Worm (Caenorhabditis elegans): Measurements from ENCODE around the gene ccdc-47.
A peak's percentile ranks its signal among the peaks of the same experiment; 100 is the strongest.

The ccdc-47 gene

ce11 chrIII:3916624-3917023 is at the start of gene ccdc-47:
Gene ccdc-47 (plus strand): TSS chrIII:3916967.
- peak; percentile 47 for TF ChIP-seq fos-1 (tag; optimal IDR thresholded peaks at IDR 0.05)
- TF ChIP-seq ZK546.5 (tag; optimal IDR thresholded peaks at IDR 0.05) = no peak
- TF ChIP-seq snpc-4 (tag; optimal IDR thresholded peaks at IDR 0.05) = peak; percentile 2
- peak; percentile 3 to 68 for TF ChIP-seq lsy-2 (tag; optimal IDR thresholded peaks at IDR 0.05)
- peak; percentile 55 for TF ChIP-seq ztf-4 (tag; optimal IDR thresholded peaks at IDR 0.05)
- TF ChIP-seq lin-39 (tag; optimal IDR thresholded peaks at IDR 0.05) = no peak
- TF ChIP-seq F13H6.1 (tag; optimal IDR thresholded peaks at IDR 0.05) = peak; percentile 55
- peak; percentile 34 for TF ChIP-seq mab-5 (tag; optimal IDR thresholded peaks at IDR 0.05)
- peak; percentile 14 for TF ChIP-seq nhr-25 (tag; optimal IDR thresholded peaks at IDR 0.05)
- TF ChIP-seq Y55F3AM.14 (GFP tag; optimal IDR thresholded peaks at IDR 0.05) = no peak
- TF ChIP-seq lin-11 (tag; optimal IDR thresholded peaks at IDR 0.05) = peak; percentile 84
- TF ChIP-seq gmeb-1 (tag; optimal IDR thresholded peaks at IDR 0.05) = peak; percentile 80
- TF ChIP-seq C34F6.9 (tag; optimal IDR thresholded peaks at IDR 0.05) = peak; percentile 69
- no peak for TF ChIP-seq R02D3.7 (tag; optimal IDR thresholded peaks at IDR 0.05)
- peak; percentile 49 for TF ChIP-seq lin-13 (GFP tag; optimal IDR thresholded peaks at IDR 0.05)
- peak; percentile 49 for TF ChIP-seq crh-2 (tag; optimal IDR thresholded peaks at IDR 0.05)
- TF ChIP-seq sma-9 (GFP tag; optimal IDR thresholded peaks at IDR 0.05) = peak; percentile 71
- no peak for TF ChIP-seq sma-9 (tag; optimal IDR thresholded peaks at IDR 0.05)
- peak; percentile 41 for TF ChIP-seq sem-4 (tag; optimal IDR thresholded peaks at IDR 0.05)
- TF ChIP-seq nhr-129 (tag; optimal IDR thresholded peaks at IDR 0.05) = peak; percentile 62
- no peak for TF ChIP-seq mbf-1 (tag; optimal IDR thresholded peaks at IDR 0.05)
- TF ChIP-seq skn-1 (tag; optimal IDR thresholded peaks at IDR 0.05) = peak; percentile 62
- peak; percentile 72 for TF ChIP-seq unc-55 (GFP tag; optimal IDR thresholded peaks at IDR 0.05)
- TF ChIP-seq sma-3 (GFP tag; optimal IDR thresholded peaks at IDR 0.05) = peak; percentile 48

DNA sequence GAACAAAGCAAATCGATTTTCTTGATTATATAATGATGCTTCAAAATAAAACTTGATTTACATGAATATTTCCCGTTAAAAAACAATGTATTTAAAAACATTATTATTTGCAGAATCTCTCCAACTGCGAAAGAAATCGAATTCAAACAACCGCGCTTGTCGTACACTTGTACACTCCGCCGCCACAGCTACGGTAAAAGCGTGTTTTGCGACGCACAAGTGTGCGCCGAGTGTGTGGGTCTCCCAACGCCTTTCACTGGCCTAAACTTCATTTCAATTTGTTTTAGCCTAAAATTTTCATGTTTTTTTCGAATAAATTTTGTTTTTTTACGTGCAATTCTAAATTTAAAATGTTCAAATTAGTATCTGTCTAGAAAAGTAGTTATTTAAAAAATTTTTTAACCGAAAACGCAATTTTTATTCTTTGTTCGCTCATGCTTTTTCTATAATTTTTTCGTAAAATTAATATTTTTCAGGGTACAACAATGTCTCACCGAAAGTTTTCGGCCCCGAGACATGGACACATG is 49.3 kb upstream of the ccdc-47 start, which contains the start of gene rpl-3:
TSS of gene rpl-3 (plus strand) at position 477 of the 527 bp plus-strand sequence.
- peak; percentile 94 for TF ChIP-seq ama-1 (optimal IDR thresholded peaks at IDR 0.05)
- TF ChIP-seq nhr-10 (tag; optimal IDR thresholded peaks at IDR 0.05) = peak; percentile 100
- TF ChIP-seq ztf-11 (tag; optimal IDR thresholded peaks at IDR 0.05) = peak; percentile 86
- peak; percentile 100 for TF ChIP-seq sma-3 (GFP tag; optimal IDR thresholded peaks at IDR 0.05)
- peak; percentile 99 for TF ChIP-seq blmp-1 (tag; optimal IDR thresholded peaks at IDR 0.05; ENCODE audit: insufficient read depth)
- TF ChIP-seq peb-1 (tag; optimal IDR thresholded peaks at IDR 0.05) = no peak
- peak; percentile 100 for TF ChIP-seq C34F6.9 (tag; optimal IDR thresholded peaks at IDR 0.05)
- peak; percentile 100 for TF ChIP-seq nhr-6 (tag; optimal IDR thresholded peaks at IDR 0.05)
- peak; percentile 100 for TF ChIP-seq fos-1 (tag; optimal IDR thresholded peaks at IDR 0.05)
- TF ChIP-seq mdl-1 (tag; optimal IDR thresholded peaks at IDR 0.05) = peak; percentile 92 to 98
- peak; percentile 95 for TF ChIP-seq ZK546.5 (tag; optimal IDR thresholded peaks at IDR 0.05)
- TF ChIP-seq F13H6.1 (tag; optimal IDR thresholded peaks at IDR 0.05) = peak; percentile 100
- peak; percentile 100 for TF ChIP-seq crh-2 (tag; optimal IDR thresholded peaks at IDR 0.05)
- peak; percentile 100 for TF ChIP-seq ztf-4 (tag; optimal IDR thresholded peaks at IDR 0.05)
- peak; percentile 99 for TF ChIP-seq unc-62 (GFP tag; optimal IDR thresholded peaks at IDR 0.05)
- peak; percentile 100 for TF ChIP-seq lin-11 (tag; optimal IDR thresholded peaks at IDR 0.05)
- TF ChIP-seq lin-39 (tag; optimal IDR thresholded peaks at IDR 0.05) = peak; percentile 86
- peak; percentile 84 for TF ChIP-seq dmd-4 (tag; optimal IDR thresholded peaks at IDR 0.05)
- peak; percentile 99 for TF ChIP-seq nhr-129 (tag; optimal IDR thresholded peaks at IDR 0.05)
- peak; percentile 100 for TF ChIP-seq sem-4 (tag; optimal IDR thresholded peaks at IDR 0.05)
- peak; percentile 96 for TF ChIP-seq snpc-4 (tag; optimal IDR thresholded peaks at IDR 0.05)
- TF ChIP-seq mab-5 (tag; optimal IDR thresholded peaks at IDR 0.05) = peak; percentile 99
- peak; percentile 98 for TF ChIP-seq unc-39 (tag; optimal IDR thresholded peaks at IDR 0.05)
- peak; percentile 82 for TF ChIP-seq elt-3 (tag; optimal IDR thresholded peaks at IDR 0.05)
- TF ChIP-seq gmeb-1 (tag; optimal IDR thresholded peaks at IDR 0.05) = peak; percentile 100
- TF ChIP-seq nhr-23 (tag; optimal IDR thresholded peaks at IDR 0.05) = peak; percentile 82
- peak; percentile 100 for TF ChIP-seq ceh-82 (tag; optimal IDR thresholded peaks at IDR 0.05)
- peak; percentile 97 for TF ChIP-seq nhr-237 (tag; optimal IDR thresholded peaks at IDR 0.05)
- peak; percentile 90 for TF ChIP-seq R02D3.7 (tag; optimal IDR thresholded peaks at IDR 0.05)
- TF ChIP-seq sma-9 (GFP tag; optimal IDR thresholded peaks at IDR 0.05) = peak; percentile 100
- TF ChIP-seq sma-9 (tag; optimal IDR thresholded peaks at IDR 0.05) = no peak
- TF ChIP-seq ztf-1 (GFP tag; conservative IDR thresholded peaks at IDR 0.05) = peak; percentile 100
- TF ChIP-seq ceh-16 (tag; optimal IDR thresholded peaks at IDR 0.05) = peak; percentile 100
- peak; percentile 72 for TF ChIP-seq mbf-1 (tag; optimal IDR thresholded peaks at IDR 0.05)
- TF ChIP-seq alr-1 (tag; optimal IDR thresholded peaks at IDR 0.05) = no peak
- peak; percentile 100 for TF ChIP-seq zag-1 (tag; optimal IDR thresholded peaks at IDR 0.05)
- peak; percentile 96 for TF ChIP-seq skn-1 (tag; optimal IDR thresholded peaks at IDR 0.05)
- peak; percentile 100 for TF ChIP-seq Y55F3AM.14 (GFP tag; optimal IDR thresholded peaks at IDR 0.05)
- TF ChIP-seq nhr-77 (tag; optimal IDR thresholded peaks at IDR 0.05) = peak; percentile 99
- peak; percentile 93 for TF ChIP-seq nhr-11 (tag; optimal IDR thresholded peaks at IDR 0.05)
- peak; percentile 100 for TF ChIP-seq unc-55 (GFP tag; optimal IDR thresholded peaks at IDR 0.05)
- peak; percentile 100 for TF ChIP-seq lin-13 (GFP tag; optimal IDR thresholded peaks at IDR 0.05)
- TF ChIP-seq elt-1 (tag; optimal IDR thresholded peaks at IDR 0.05) = peak; percentile 83
- peak; percentile 100 for TF ChIP-seq lsy-2 (tag; optimal IDR thresholded peaks at IDR 0.05)
- peak; percentile 100 for TF ChIP-seq nhr-25 (tag; optimal IDR thresholded peaks at IDR 0.05)
- peak; percentile 83 for TF ChIP-seq aly-2 (tag; optimal IDR thresholded peaks at IDR 0.05)
- peak; percentile 100 for TF ChIP-seq nhr-21 (tag; optimal IDR thresholded peaks at IDR 0.05)
- TF ChIP-seq egl-27 (tag; optimal IDR thresholded peaks at IDR 0.05) = peak; percentile 100
